Fruit fly (Drosophila melanogaster): ENCODE measurements around the gene GstD1.

- no peak for TF ChIP-seq CG7101 (tag; optimal IDR thresholded peaks at IDR 0.05)
- no peak for TF ChIP-seq Mnt (GFP tag; optimal IDR thresholded peaks at IDR 0.05)
- no peak for TF ChIP-seq cic (GFP tag; optimal IDR thresholded peaks at IDR 0.05)
- no peak for TF ChIP-seq CG14711 (tag; optimal IDR thresholded peaks at IDR 0.05)
- no peak for TF ChIP-seq kay (GFP tag; ENCODE audit: borderline replicate concordance)
Observed at dm6 chr3R:12376828-12377227, 7.8 kb upstream of the GstD1 start, which contains the start of gene GstD6.
